Worm (Caenorhabditis elegans) whole organism, L1 larva: ENCODE measurements around the gene nhr-1.

ENCODE experiments used
- C16A3.4 ChIP-seq: fragments of 150-350 bp; optimal IDR thresholded peaks from 2 replicates; lab custom pipeline; 2014; ENCODE audit warnings: missing biosample characterization, missing genetic modification characterization
- C34B4.2 ChIP-seq: sonication (generic microtip); optimal IDR thresholded peaks from 2 replicates; lab custom pipeline; 2017; ENCODE audit warnings: mild to moderate bottlenecking, missing genetic modification characterization, missing compliant biosample characterization
- F16B12.6 ChIP-seq: fragments of 150-350 bp; optimal IDR thresholded peaks from 2 replicates; lab custom pipeline; 2014; ENCODE audit warnings: missing biosample characterization, missing genetic modification characterization
- aha-1 ChIP-seq: fragments of 150-350 bp; optimal IDR thresholded peaks from 2 replicates; lab custom pipeline; 2014; ENCODE audit warnings: missing biosample characterization, missing genetic modification characterization
- ama-1 ChIP-seq: fragments of 150-350 bp; optimal IDR thresholded peaks from 2 replicates; lab custom pipeline; 2014
- blmp-1 ChIP-seq: fragments of 150-350 bp; optimal IDR thresholded peaks from 2 replicates; lab custom pipeline; 2014; ENCODE audit warnings: missing biosample characterization, missing genetic modification characterization
- ceh-8 ChIP-seq: fragments of 200-800 bp; sonication (Bioruptor generic); optimal IDR thresholded peaks from 2 replicates; lab custom pipeline; 2018; ENCODE audit warnings: mild to moderate bottlenecking, missing genetic modification characterization, moderate library complexity, missing compliant biosample characterization
- ceh-88 ChIP-seq: fragments of 200-800 bp; sonication (Bioruptor generic); IDR thresholded peaks from 2 replicates; pipeline ENCODE4 v1.3.6; 2022; ENCODE audit warnings: missing genetic modification characterization, missing compliant biosample characterization
- ces-1 ChIP-seq: fragments of 150-350 bp; optimal IDR thresholded peaks from 2 replicates; lab custom pipeline; 2014; ENCODE audit warnings: missing biosample characterization, missing genetic modification reagents, missing genetic modification characterization
- dsc-1 ChIP-seq: sonication (generic microtip); optimal IDR thresholded peaks from 2 replicates; lab custom pipeline; 2016; ENCODE audit warnings: mild to moderate bottlenecking, missing genetic modification characterization, missing compliant biosample characterization
- efl-1 ChIP-seq, 4 experiments: fragments of 150-350 bp; optimal IDR thresholded peaks in 3 of 4; peaks in 1 of 4; 1 replicate in 1 of 4; 2 replicates in 3 of 4; lab custom pipeline; 2014; ENCODE audit warnings: missing biosample characterization in 2 of 4, missing genetic modification characterization in 2 of 4, missing genetic modification reagents in 2 of 4
- efl-3 ChIP-seq: fragments of 200-800 bp; sonication (Bioruptor generic); optimal IDR thresholded peaks from 2 replicates; lab custom pipeline; 2018; ENCODE audit warnings: mild to moderate bottlenecking, missing genetic modification characterization, missing compliant biosample characterization
- egl-13 ChIP-seq: sonication (generic microtip); optimal IDR thresholded peaks from 2 replicates; lab custom pipeline; 2016; ENCODE audit warnings: missing genotype, missing genetic modification reagents, missing genetic modification characterization, missing compliant biosample characterization
- egl-27 ChIP-seq, 2 experiments: fragments of 150-350 bp in 1 of 2; sonication (generic microtip); optimal IDR thresholded peaks; 3 replicates each; lab custom pipeline; 2017 to 2018; ENCODE audit warnings: missing biosample characterization in 2 of 2, missing genetic modification characterization in 2 of 2, missing genetic modification reagents in 2 of 2
- elt-3 ChIP-seq, 6 experiments: fragments of 150-350 bp in 1 of 6; sonication (generic microtip); optimal IDR thresholded peaks; 2 replicates each; lab custom pipeline; 2017 to 2018; ENCODE audit warnings: missing biosample characterization in 6 of 6, missing genetic modification characterization in 6 of 6, inconsistent platforms in 1 of 6
- ets-5 ChIP-seq: fragments of 200-800 bp; sonication (Bioruptor generic); IDR thresholded peaks from 2 replicates; pipeline ENCODE4 v1.3.6; 2022; ENCODE audit warnings: missing genetic modification characterization, missing compliant biosample characterization
- fkh-8 ChIP-seq: sonication (generic microtip); optimal IDR thresholded peaks from 2 replicates; lab custom pipeline; 2016; ENCODE audit warnings: mild to moderate bottlenecking, missing genetic modification characterization, missing compliant biosample characterization
- fos-1 ChIP-seq: fragments of 150-350 bp; optimal IDR thresholded peaks from 2 replicates; lab custom pipeline; 2014; ENCODE audit warnings: missing biosample characterization, missing genetic modification characterization
- hlh-17 ChIP-seq: fragments of 200-800 bp; sonication (Bioruptor generic); optimal IDR thresholded peaks from 2 replicates; lab custom pipeline; 2018; ENCODE audit warnings: missing genetic modification characterization, mild to moderate bottlenecking, missing compliant biosample characterization, moderate library complexity, borderline replicate concordance
- irx-1 ChIP-seq: sonication (generic microtip); optimal IDR thresholded peaks from 2 replicates; lab custom pipeline; 2016; ENCODE audit warnings: missing genetic modification characterization, missing compliant biosample characterization
- isw-1 ChIP-seq: fragments of 200-800 bp; sonication (Bioruptor generic); IDR thresholded peaks from 2 replicates; pipeline ENCODE4 v1.3.6; 2022; ENCODE audit warnings: missing genetic modification characterization, missing compliant biosample characterization
- lin-14 ChIP-seq: fragments of 200-800 bp; sonication (Bioruptor generic); optimal IDR thresholded peaks from 2 replicates; lab custom pipeline; 2018; ENCODE audit warnings: mild to moderate bottlenecking, missing genetic modification characterization, moderate library complexity, missing compliant biosample characterization
- lin-15B ChIP-seq: fragments of 150-350 bp; sonication (generic microtip); optimal IDR thresholded peaks from 3 replicates; lab custom pipeline; 2014; ENCODE audit warnings: missing biosample characterization, missing genetic modification characterization
- lsy-2 ChIP-seq, 2 experiments: fragments of 150-350 bp; optimal IDR thresholded peaks; 2 replicates each; lab custom pipeline; 2014; ENCODE audit warnings: missing biosample characterization in 2 of 2, missing genetic modification characterization in 2 of 2
- mef-2 ChIP-seq: fragments of 150-350 bp; optimal IDR thresholded peaks from 2 replicates; lab custom pipeline; 2014; ENCODE audit warnings: missing biosample characterization, missing genetic modification characterization
- mep-1 ChIP-seq: fragments of 150-350 bp; optimal IDR thresholded peaks from 2 replicates; lab custom pipeline; 2014; ENCODE audit warnings: missing biosample characterization, missing genetic modification characterization
- nhr-11 ChIP-seq: fragments of 150-350 bp; optimal IDR thresholded peaks from 2 replicates; lab custom pipeline; 2014; ENCODE audit warnings: missing biosample characterization, missing genetic modification characterization
- nhr-20 ChIP-seq: sonication (generic microtip); optimal IDR thresholded peaks from 2 replicates; lab custom pipeline; 2016; ENCODE audit warnings: mild to moderate bottlenecking, missing genetic modification characterization, missing compliant biosample characterization
- nhr-237 ChIP-seq: fragments of 150-350 bp; optimal IDR thresholded peaks from 2 replicates; lab custom pipeline; 2014; ENCODE audit warnings: missing biosample characterization, missing genetic modification characterization
- nhr-47 ChIP-seq: sonication (generic microtip); optimal IDR thresholded peaks from 2 replicates; lab custom pipeline; 2016; ENCODE audit warnings: mild to moderate bottlenecking, missing genetic modification characterization, moderate library complexity, missing compliant biosample characterization
- nhr-71 ChIP-seq: sonication (generic microtip); optimal IDR thresholded peaks from 2 replicates; lab custom pipeline; 2016; ENCODE audit warnings: mild to moderate bottlenecking, missing genetic modification characterization, moderate library complexity, missing compliant biosample characterization
- nhr-77 ChIP-seq: fragments of 150-350 bp; optimal IDR thresholded peaks from 2 replicates; lab custom pipeline; 2014; ENCODE audit warnings: missing biosample characterization, missing genetic modification characterization
- nhr-85 ChIP-seq: sonication (generic microtip); peaks from one replicate; lab custom pipeline; 2016; ENCODE audit warnings: missing genetic modification characterization, inconsistent platforms, missing compliant biosample characterization
- pag-3 ChIP-seq: sonication (generic microtip); optimal IDR thresholded peaks from 2 replicates; lab custom pipeline; 2017; ENCODE audit warnings: missing genetic modification characterization, mild to moderate bottlenecking, missing compliant biosample characterization, antibody characterized with exemption, borderline replicate concordance; ENCODE audit not compliant: insufficient read depth
- sox-4 ChIP-seq: sonication (generic microtip); optimal IDR thresholded peaks from 2 replicates; lab custom pipeline; 2016; ENCODE audit warnings: missing genetic modification characterization, missing compliant biosample characterization
- sptf-1 ChIP-seq: fragments of 150-350 bp; optimal IDR thresholded peaks from 2 replicates; lab custom pipeline; 2014; ENCODE audit warnings: missing biosample characterization, missing genetic modification characterization
- sup-37 ChIP-seq: fragments of 200-800 bp; sonication (Bioruptor generic); optimal IDR thresholded peaks from 2 replicates; lab custom pipeline; 2018; ENCODE audit warnings: mild to moderate bottlenecking, missing genetic modification characterization, missing compliant biosample characterization
- swsn-7 ChIP-seq: sonication (generic microtip); optimal IDR thresholded peaks from 2 replicates; lab custom pipeline; 2016; ENCODE audit warnings: missing genetic modification characterization, missing compliant biosample characterization
- tlp-1 ChIP-seq: fragments of 150-350 bp; optimal IDR thresholded peaks from 2 replicates; lab custom pipeline; 2014; ENCODE audit warnings: missing biosample characterization, missing genetic modification characterization
- unc-130 ChIP-seq: fragments of 150-350 bp; optimal IDR thresholded peaks from 2 replicates; lab custom pipeline; 2017; ENCODE audit warnings: missing biosample characterization, missing genetic modification characterization, inconsistent platforms
- unc-86 ChIP-seq: sonication (generic microtip); optimal IDR thresholded peaks from 2 replicates; lab custom pipeline; 2016; ENCODE audit warnings: missing genetic modification characterization, missing compliant biosample characterization
- unc-98 ChIP-seq: fragments of 200-800 bp; sonication (Bioruptor generic); IDR thresholded peaks from 2 replicates; pipeline ENCODE4 v1.3.6; 2022; ENCODE audit warnings: missing genetic modification characterization, missing compliant biosample characterization
- vab-15 ChIP-seq: sonication (generic microtip); optimal IDR thresholded peaks from 2 replicates; lab custom pipeline; 2017; ENCODE audit warnings: missing genotype, mild to moderate bottlenecking, missing genetic modification characterization, missing compliant biosample characterization
- xbp-1 ChIP-seq: sonication (generic microtip); optimal IDR thresholded peaks from 2 replicates; lab custom pipeline; 2016; ENCODE audit warnings: missing genetic modification characterization, missing compliant biosample characterization
- zag-1 ChIP-seq: fragments of 150-350 bp; optimal IDR thresholded peaks from 2 replicates; lab custom pipeline; 2014; ENCODE audit warnings: missing biosample characterization, missing genetic modification characterization
- ztf-11 ChIP-seq, 2 experiments: sonication (generic microtip); optimal IDR thresholded peaks; 2 replicates each; lab custom pipeline; 2016 to 2017; ENCODE audit warnings: missing genetic modification characterization in 2 of 2, missing biosample characterization in 1 of 2, missing compliant biosample characterization in 1 of 2
- ztf-4 ChIP-seq: fragments of 150-350 bp; optimal IDR thresholded peaks from 2 replicates; lab custom pipeline; 2014; ENCODE audit warnings: missing biosample characterization, missing genetic modification characterization

nhr-1 gene

DNA sequence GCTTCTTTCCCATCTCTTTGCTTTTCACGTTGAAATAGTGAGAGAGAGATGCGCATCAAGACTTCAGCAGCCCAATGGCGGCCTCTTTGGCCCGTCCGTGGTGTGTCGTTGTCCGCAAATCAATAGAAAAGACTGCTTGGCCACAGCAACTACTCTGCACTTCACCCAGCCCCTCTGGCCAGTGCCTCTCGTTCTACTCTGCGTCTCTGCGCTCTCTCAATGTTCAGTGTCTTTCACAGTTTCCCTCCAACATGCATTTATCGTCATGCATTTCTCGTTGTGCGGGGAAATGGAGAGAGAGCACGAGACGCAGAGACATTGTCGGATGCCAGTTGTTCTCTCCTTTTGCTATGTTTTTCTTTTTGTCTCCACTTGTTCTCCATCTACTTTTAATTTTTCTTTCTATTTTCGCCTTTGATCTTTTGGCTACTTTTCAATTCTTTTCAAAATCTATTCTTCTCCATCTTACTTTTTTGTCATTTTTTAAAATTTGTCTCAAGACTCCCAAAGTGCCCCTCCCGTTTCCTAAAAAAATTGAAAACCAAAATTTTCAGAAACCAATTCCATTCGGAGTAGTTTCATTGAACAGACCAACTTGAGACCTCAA, at the start of gene nhr-1 (continued):
- TF ChIP-seq egl-13 (peak; percentile 73), unc-130 (peak; percentile 70), nhr-47 (tag; lab: Kevin White, UChicago) (peak; percentile 87), zag-1 (tag; lab: Kevin White, UChicago) (peak; percentile 46), nhr-11 (peak; percentile 58), hlh-17 (GFP tag; lab: Kevin White, UChicago) (no peak), ces-1 (GFP tag; lab: Kevin White, UChicago) (no peak), nhr-77 (tag; lab: Kevin White, UChicago) (peak; percentile 62), irx-1 (tag; lab: Kevin White, UChicago) (peak; percentile 47), sptf-1 (tag; lab: Kevin White, UChicago) (no peak), xbp-1 (tag; lab: Kevin White, UChicago) (peak; percentile 76), lin-15B (no peak), fos-1 (tag; lab: Kevin White, UChicago) (peak; percentile 87), blmp-1 (peak; percentile 90), swsn-7 (tag; lab: Kevin White, UChicago) (peak; percentile 86), sup-37 (GFP tag; lab: Kevin White, UChicago) (peak; percentile 24), egl-27 (tag; optimal IDR thresholded peaks at IDR 0.05; lab: Kevin White, UChicago) (peak; percentile 66 to 68), F16B12.6 (tag; lab: Kevin White, UChicago) (no peak), nhr-85 (tag; lab: Kevin White, UChicago) (peak; percentile 95), isw-1 (GFP tag; lab: Robert Waterston, UW) (peak; percentile 38)

DNA sequence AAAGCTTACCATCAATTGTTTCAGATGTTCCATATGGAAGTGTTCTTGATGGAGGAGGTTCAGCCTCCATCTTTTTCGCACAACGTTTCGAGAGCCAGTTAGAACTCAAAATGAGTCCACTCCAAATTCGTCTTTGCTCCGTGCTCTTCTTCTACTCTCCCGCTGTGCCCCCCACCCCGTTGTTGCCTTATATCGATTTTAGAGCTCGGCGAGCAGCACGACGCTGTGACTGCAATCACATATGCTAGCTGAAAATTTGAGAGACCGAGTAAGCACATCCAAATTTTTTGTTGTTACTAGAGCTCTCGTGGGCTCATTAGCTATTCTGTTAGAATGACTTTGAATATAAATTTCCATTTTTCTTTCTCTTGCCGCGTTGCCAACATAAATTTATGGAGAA, 49.1 kb upstream of the nhr-1 start, which contains the start of gene slc-17.1:
TSS of gene slc-17.1 (minus strand) at position 101 of the 400 bp plus-strand sequence.
- TF ChIP-seq lin-15B (no peak), zag-1 (tag; lab: Kevin White, UChicago) (no peak), lin-14 (GFP tag; lab: Kevin White, UChicago) (peak; percentile 31)
- TF ChIP-seq, all 84 proteins: peak for 1

- TF ChIP-seq lin-14 (GFP tag; lab: Kevin White, UChicago) (peak; percentile 69), nhr-237 (tag; lab: Kevin White, UChicago) (no peak), efl-3 (GFP tag; lab: Kevin White, UChicago) (no peak), aha-1 (tag; lab: Kevin White, UChicago) (no peak), isw-1 (GFP tag; lab: Robert Waterston, UW) (no peak), fkh-8 (tag; lab: Kevin White, UChicago) (peak; percentile 35), C16A3.4 (tag; lab: Kevin White, UChicago) (no peak), nhr-20 (no peak), dsc-1 (tag; lab: Kevin White, UChicago) (peak; percentile 34), ztf-11 (tag; optimal IDR thresholded peaks at IDR 0.05; lab: Kevin White, UChicago) (no peak), efl-1 (optimal IDR thresholded peaks at IDR 0.05; lab: Kevin White, UChicago) (no peak), efl-1 (GFP tag; optimal IDR thresholded peaks at IDR 0.05 in 1 of 2; lab: Kevin White, UChicago) (no peak), sox-4 (no peak), ceh-8 (GFP tag; lab: Kevin White, UChicago) (no peak), ztf-4 (tag; lab: Kevin White, UChicago) (no peak), irx-1 (tag; lab: Kevin White, UChicago) (no peak), pag-3 (tag; lab: Kevin White, UChicago) (no peak), blmp-1 (no peak), C34B4.2 (tag; lab: Kevin White, UChicago) (no peak), hlh-17 (GFP tag; lab: Kevin White, UChicago) (no peak), nhr-71 (tag; lab: Kevin White, UChicago) (peak; percentile 47), ceh-88 (no peak), elt-3 (tag; optimal IDR thresholded peaks at IDR 0.05; lab: Kevin White, UChicago) (no peak), mep-1 (tag; lab: Kevin White, UChicago) (peak; percentile 13), lin-15B (no peak), nhr-77 (tag; lab: Kevin White, UChicago) (no peak), vab-15 (no peak), unc-86 (tag; lab: Kevin White, UChicago) (peak; percentile 19), unc-98 (GFP tag; lab: Robert Waterston, UW) (no peak), tlp-1 (tag; lab: Kevin White, UChicago) (no peak), ets-5 (GFP tag; lab: Robert Waterston, UW) (no peak), swsn-7 (tag; lab: Kevin White, UChicago) (peak; percentile 19), egl-13 (peak; percentile 3), ama-1 (lab: Kevin White, UChicago) (no peak), sup-37 (GFP tag; lab: Kevin White, UChicago) (no peak), mef-2 (no peak), lsy-2 (tag; optimal IDR thresholded peaks at IDR 0.05; lab: Kevin White, UChicago) (peak in 1 of 2 experiments; percentile 17), nhr-47 (tag; lab: Kevin White, UChicago) (peak; percentile 17)
These were observed 47.2 kb upstream of the nhr-1 start, which contains the start of gene ZK54.3 for ce11 chrX:17466615-17467014. Gene ZK54.3, minus strand, starts transcription at chrX:17467005.
